Fruit fly (Drosophila melanogaster): ENCODE data around the gene Ir7c.

Ir7c gene

dm6 chrX:7911983-7912630 lies 37.9 kb downstream of the Ir7c start, which contains the start of gene snz (continued):
- TF ChIP-seq sim (GFP tag; IDR thresholded peaks at IDR 0.05), result no peak
- TF ChIP-seq mirr (GFP tag; optimal IDR thresholded peaks at IDR 0.05), result peak; percentile 83
- TF ChIP-seq CG8281 (tag; optimal IDR thresholded peaks at IDR 0.05), result no peak
- no peak for TF ChIP-seq CG2889 (GFP tag; IDR thresholded peaks at IDR 0.05)
- TF ChIP-seq CG12769 (tag; optimal IDR thresholded peaks at IDR 0.05), result no peak
- no peak for TF ChIP-seq CG1024 (GFP tag; IDR thresholded peaks at IDR 0.05)
- TF ChIP-seq CG11398 (GFP tag; optimal IDR thresholded peaks at IDR 0.05), result no peak
- peak; percentile 48 for TF ChIP-seq CG15479 (GFP tag; optimal IDR thresholded peaks at IDR 0.05)
- TF ChIP-seq Asciz (GFP tag; optimal IDR thresholded peaks at IDR 0.05), result no peak
- no peak for TF ChIP-seq ase (GFP tag; IDR thresholded peaks at IDR 0.05)
- no peak for TF ChIP-seq ATbp (GFP tag; optimal IDR thresholded peaks at IDR 0.05)
- peak; percentile 65 for TF ChIP-seq CG13894 (tag; optimal IDR thresholded peaks at IDR 0.05)
- TF ChIP-seq NK7.1 (GFP tag; optimal IDR thresholded peaks at IDR 0.05), result no peak
- TF ChIP-seq z (GFP tag; IDR thresholded peaks at IDR 0.05), result no peak
- peak; percentile 75 for TF ChIP-seq mld (GFP tag; IDR thresholded peaks at IDR 0.05; ENCODE audit: partially characterized antibody)
- 0 out of 2 replicates have a peak, but pooled peaks have one; percentile 8 for TF ChIP-seq slbo (GFP tag; IDR thresholded peaks at IDR 0.05)
- TF ChIP-seq Camta (GFP tag; optimal IDR thresholded peaks at IDR 0.05), result no peak
- no peak for TF ChIP-seq CG10654 (GFP tag; optimal IDR thresholded peaks at IDR 0.05)
- TF ChIP-seq Deaf1 (tag; optimal IDR thresholded peaks at IDR 0.05), result peak; percentile 94
- TF ChIP-seq inv (GFP tag; IDR thresholded peaks at IDR 0.05; ENCODE audit: partially characterized antibody), result peak; percentile 48; the same call in 1 of the 2 replicates
- TF ChIP-seq hbn (GFP tag; IDR thresholded peaks at IDR 0.05; ENCODE audit: partially characterized antibody), result peak; percentile 75
- no peak for TF ChIP-seq CG6765 (GFP tag; optimal IDR thresholded peaks at IDR 0.05)
- no peak for TF ChIP-seq Hey (tag; optimal IDR thresholded peaks at IDR 0.05)
- TF ChIP-seq B-H2 (GFP tag; optimal IDR thresholded peaks at IDR 0.05), result peak; percentile 30
- peak; percentile 67 for TF ChIP-seq pfk (GFP tag; optimal IDR thresholded peaks at IDR 0.05)
- TF ChIP-seq CG2129 (GFP tag; IDR thresholded peaks at IDR 0.05; ENCODE audit: partially characterized antibody), result peak; percentile 29; the same call in 1 of the 2 replicates
- TF ChIP-seq CG5180 (GFP tag; optimal IDR thresholded peaks at IDR 0.05), result no peak
- TF ChIP-seq chn (GFP tag; optimal IDR thresholded peaks at IDR 0.05), result no peak
- no peak for TF ChIP-seq CG7357 (GFP tag; IDR thresholded peaks at IDR 0.05)
- TF ChIP-seq Dll (GFP tag; IDR thresholded peaks at IDR 0.05; ENCODE audit: partially characterized antibody), result peak; percentile 77
- no peak for TF ChIP-seq Antp (GFP tag; optimal IDR thresholded peaks at IDR 0.05)
- TF ChIP-seq eve (GFP tag; optimal IDR thresholded peaks at IDR 0.05), result no peak
- TF ChIP-seq dmrt11E (tag; optimal IDR thresholded peaks at IDR 0.05), result no peak
- peak; percentile 87 for TF ChIP-seq scrt (GFP tag; optimal IDR thresholded peaks at IDR 0.05)
- TF ChIP-seq grn (GFP tag; optimal IDR thresholded peaks at IDR 0.05), result peak; percentile 69
- TF ChIP-seq Vsx1 (GFP tag; optimal IDR thresholded peaks at IDR 0.05), result no peak
- no peak for TF ChIP-seq Blimp-1 (GFP tag; optimal IDR thresholded peaks at IDR 0.05)
- TF ChIP-seq tio (GFP tag; optimal IDR thresholded peaks at IDR 0.05), result no peak
- no peak for TF ChIP-seq CG9609 (GFP tag; optimal IDR thresholded peaks at IDR 0.05)
- peak; percentile 86 for TF ChIP-seq ewg (GFP tag; optimal IDR thresholded peaks at IDR 0.05)
- TF ChIP-seq D19A (tag; optimal IDR thresholded peaks at IDR 0.05), result peak; percentile 86
- 0 out of 3 replicates have a peak, but pooled peaks have one; percentile 27 for TF ChIP-seq zfh1 (GFP tag; IDR thresholded peaks at IDR 0.05)
- TF ChIP-seq CG18619 (GFP tag; optimal IDR thresholded peaks at IDR 0.05), result no peak
- no peak for TF ChIP-seq Hr3 (GFP tag; optimal IDR thresholded peaks at IDR 0.05)
- peak; percentile 83 for TF ChIP-seq CG13287 (GFP tag; IDR thresholded peaks at IDR 0.05; ENCODE audit: partially characterized antibody)
- TF ChIP-seq CG10565 (GFP tag; optimal IDR thresholded peaks at IDR 0.05), result no peak
- TF ChIP-seq tna (GFP tag; IDR thresholded peaks at IDR 0.05; ENCODE audit: partially characterized antibody), result peak; percentile 80
- no peak for TF ChIP-seq CG17912 (GFP tag; optimal IDR thresholded peaks at IDR 0.05)
- peak; percentile 97 for TF ChIP-seq CG34376 (GFP tag; optimal IDR thresholded peaks at IDR 0.05)

Measured in whole organism, embryonic.